Worm (Caenorhabditis elegans) whole organism, L2 larva: ENCODE data around the gene rps-4.
A peak's percentile ranks its signal among the peaks of the same experiment; 100 is the strongest.

Source experiments
- C34F6.9 ChIP-seq: fragments of 150-350 bp; optimal IDR thresholded peaks from 2 replicates; lab custom pipeline; 2014; ENCODE audit warnings: missing biosample characterization, missing genetic modification characterization
- F13H6.1 ChIP-seq: sonication (generic microtip); optimal IDR thresholded peaks from 2 replicates; lab custom pipeline; 2016; ENCODE audit warnings: missing genetic modification characterization, missing compliant biosample characterization
- R02D3.7 ChIP-seq: fragments of 150-350 bp; optimal IDR thresholded peaks from 2 replicates; lab custom pipeline; 2014; ENCODE audit warnings: missing biosample characterization, missing genetic modification characterization
- Y55F3AM.14 ChIP-seq: fragments of 200-800 bp; sonication (Bioruptor generic); optimal IDR thresholded peaks from 2 replicates; lab custom pipeline; 2018; ENCODE audit warnings: mild to moderate bottlenecking, missing genetic modification characterization, missing compliant biosample characterization
- ZK546.5 ChIP-seq: sonication (generic microtip); optimal IDR thresholded peaks from 2 replicates; lab custom pipeline; 2017; ENCODE audit warnings: missing biosample characterization, missing genetic modification characterization
- alr-1 ChIP-seq: fragments of 150-350 bp; optimal IDR thresholded peaks from 2 replicates; lab custom pipeline; 2014; ENCODE audit warnings: missing biosample characterization, missing genetic modification characterization
- aly-2 ChIP-seq: fragments of 150-350 bp; optimal IDR thresholded peaks from 2 replicates; lab custom pipeline; 2014; ENCODE audit warnings: missing biosample characterization, missing genetic modification characterization
- ama-1 ChIP-seq: fragments of 150-350 bp; optimal IDR thresholded peaks from 2 replicates; lab custom pipeline; 2018; ENCODE audit warnings: inconsistent platforms
- blmp-1 ChIP-seq: sonication (generic microtip); optimal IDR thresholded peaks from 2 replicates; lab custom pipeline; 2017; ENCODE audit warnings: missing genetic modification characterization, mild to moderate bottlenecking, missing compliant biosample characterization, antibody characterized with exemption, moderate library complexity; ENCODE audit not compliant: insufficient read depth
- ceh-16 ChIP-seq: fragments of 150-350 bp; optimal IDR thresholded peaks from 2 replicates; lab custom pipeline; 2014; ENCODE audit warnings: missing biosample characterization, missing genetic modification characterization
- ceh-82 ChIP-seq: fragments of 150-350 bp; optimal IDR thresholded peaks from 2 replicates; lab custom pipeline; 2014; ENCODE audit warnings: missing biosample characterization, missing genetic modification characterization
- crh-2 ChIP-seq: sonication (generic microtip); optimal IDR thresholded peaks from 2 replicates; lab custom pipeline; 2017; ENCODE audit warnings: missing biosample characterization, missing genetic modification characterization
- dmd-4 ChIP-seq: sonication (generic microtip); optimal IDR thresholded peaks from 2 replicates; lab custom pipeline; 2017; ENCODE audit warnings: missing biosample characterization, missing genetic modification characterization
- egl-27 ChIP-seq: sonication (generic microtip); optimal IDR thresholded peaks from 3 replicates; lab custom pipeline; 2017; ENCODE audit warnings: missing biosample characterization, missing genetic modification reagents, missing genetic modification characterization
- elt-1 ChIP-seq: fragments of 150-350 bp; optimal IDR thresholded peaks from 2 replicates; lab custom pipeline; 2014; ENCODE audit warnings: missing biosample characterization, missing genetic modification characterization
- elt-3 ChIP-seq: sonication (generic microtip); optimal IDR thresholded peaks from 2 replicates; lab custom pipeline; 2017; ENCODE audit warnings: missing biosample characterization, missing genetic modification characterization
- fos-1 ChIP-seq: fragments of 150-350 bp; optimal IDR thresholded peaks from 2 replicates; lab custom pipeline; 2014; ENCODE audit warnings: missing biosample characterization, missing genetic modification characterization
- gmeb-1 ChIP-seq: fragments of 150-350 bp; optimal IDR thresholded peaks from 2 replicates; lab custom pipeline; 2014; ENCODE audit warnings: missing biosample characterization, missing genetic modification characterization
- lin-11 ChIP-seq: fragments of 150-350 bp; sonication (generic microtip); optimal IDR thresholded peaks from 2 replicates; lab custom pipeline; 2014; ENCODE audit warnings: missing biosample characterization, missing genetic modification characterization, inconsistent platforms, mixed read lengths
- lin-13 ChIP-seq: fragments of 150-350 bp; optimal IDR thresholded peaks from 2 replicates; lab custom pipeline; 2014; ENCODE audit warnings: missing biosample characterization, missing genetic modification reagents, missing genetic modification characterization
- lin-39 ChIP-seq: fragments of 150-350 bp; optimal IDR thresholded peaks from 2 replicates; lab custom pipeline; 2014; ENCODE audit warnings: missing biosample characterization, missing genetic modification reagents, missing genetic modification characterization
- lsy-2 ChIP-seq, 2 experiments: fragments of 150-350 bp in 1 of 2; sonication (generic microtip) in 1 of 2; optimal IDR thresholded peaks; 2 replicates each; lab custom pipeline; 2014 to 2017; ENCODE audit warnings: missing biosample characterization in 2 of 2, missing genetic modification characterization in 2 of 2
- mab-5 ChIP-seq: fragments of 150-350 bp; optimal IDR thresholded peaks from 2 replicates; lab custom pipeline; 2014; ENCODE audit warnings: missing biosample characterization, missing genetic modification characterization
- mbf-1 ChIP-seq: sonication (generic microtip); optimal IDR thresholded peaks from 2 replicates; lab custom pipeline; 2017; ENCODE audit warnings: missing biosample characterization, missing genetic modification characterization
- mdl-1 ChIP-seq, 2 experiments: fragments of 150-350 bp in 1 of 2; sonication (generic microtip) in 1 of 2; optimal IDR thresholded peaks; 2 replicates each; lab custom pipeline; 2017; ENCODE audit warnings: missing biosample characterization in 2 of 2, missing genetic modification characterization in 2 of 2
- nhr-10 ChIP-seq: sonication (generic microtip); optimal IDR thresholded peaks from 2 replicates; lab custom pipeline; 2017; ENCODE audit warnings: missing biosample characterization, missing genetic modification characterization
- nhr-11 ChIP-seq: fragments of 150-350 bp; optimal IDR thresholded peaks from 2 replicates; lab custom pipeline; 2014; ENCODE audit warnings: missing biosample characterization, missing genetic modification characterization
- nhr-12 ChIP-seq: fragments of 150-350 bp; optimal IDR thresholded peaks from 2 replicates; lab custom pipeline; 2014; ENCODE audit warnings: missing biosample characterization, missing genetic modification characterization
- nhr-129 ChIP-seq: fragments of 150-350 bp; optimal IDR thresholded peaks from 2 replicates; lab custom pipeline; 2014; ENCODE audit warnings: missing biosample characterization, missing genetic modification characterization
- nhr-21 ChIP-seq: fragments of 150-350 bp; optimal IDR thresholded peaks from 2 replicates; lab custom pipeline; 2014; ENCODE audit warnings: missing biosample characterization, missing genetic modification characterization
- nhr-23 ChIP-seq: fragments of 150-350 bp; optimal IDR thresholded peaks from 2 replicates; lab custom pipeline; 2014; ENCODE audit warnings: missing biosample characterization, missing genetic modification reagents, missing genetic modification characterization
- nhr-237 ChIP-seq: fragments of 150-350 bp; optimal IDR thresholded peaks from 2 replicates; lab custom pipeline; 2014; ENCODE audit warnings: missing biosample characterization, missing genetic modification characterization
- nhr-25 ChIP-seq: fragments of 150-350 bp; sonication (generic microtip); optimal IDR thresholded peaks from 3 replicates; lab custom pipeline; 2014; ENCODE audit warnings: missing biosample characterization, missing genetic modification characterization
- nhr-6 ChIP-seq: fragments of 150-350 bp; optimal IDR thresholded peaks from 2 replicates; lab custom pipeline; 2014; ENCODE audit warnings: missing biosample characterization, missing genetic modification characterization
- nhr-77 ChIP-seq: fragments of 150-350 bp; optimal IDR thresholded peaks from 2 replicates; lab custom pipeline; 2014; ENCODE audit warnings: missing biosample characterization, missing genetic modification characterization
- peb-1 ChIP-seq: fragments of 150-350 bp; optimal IDR thresholded peaks from 2 replicates; lab custom pipeline; 2014; ENCODE audit warnings: missing biosample characterization, missing genetic modification characterization
- sem-4 ChIP-seq: fragments of 150-350 bp; optimal IDR thresholded peaks from 2 replicates; lab custom pipeline; 2014; ENCODE audit warnings: missing biosample characterization, missing genetic modification reagents, missing genetic modification characterization
- skn-1 ChIP-seq: sonication (generic microtip); optimal IDR thresholded peaks from 2 replicates; lab custom pipeline; 2017; ENCODE audit warnings: missing biosample characterization, missing genetic modification characterization
- sma-3 ChIP-seq: sonication (generic microtip); optimal IDR thresholded peaks from 2 replicates; lab custom pipeline; 2016; ENCODE audit warnings: missing genetic modification reagents, missing genetic modification characterization, missing compliant biosample characterization
- sma-9 ChIP-seq, 2 experiments: fragments of 150-350 bp in 1 of 2; sonication (generic microtip) in 1 of 2; optimal IDR thresholded peaks; 2 replicates each; lab custom pipeline; 2014 to 2016; ENCODE audit warnings: missing genetic modification characterization in 2 of 2, mild to moderate bottlenecking in 1 of 2, missing biosample characterization in 1 of 2, missing compliant biosample characterization in 1 of 2, missing genetic modification reagents in 1 of 2, moderate library complexity in 1 of 2
- snpc-4 ChIP-seq: fragments of 150-350 bp; optimal IDR thresholded peaks from 2 replicates; lab custom pipeline; 2014; ENCODE audit warnings: missing biosample characterization, missing genetic modification characterization
- unc-39 ChIP-seq: fragments of 150-350 bp; optimal IDR thresholded peaks from 2 replicates; lab custom pipeline; 2014; ENCODE audit warnings: missing biosample characterization, missing genetic modification characterization
- unc-55 ChIP-seq: fragments of 150-350 bp; sonication (generic microtip); optimal IDR thresholded peaks from 3 replicates; lab custom pipeline; 2014; ENCODE audit warnings: missing biosample characterization, missing genetic modification reagents, missing genetic modification characterization
- unc-62 ChIP-seq: fragments of 150-350 bp; optimal IDR thresholded peaks from 2 replicates; lab custom pipeline; 2014; ENCODE audit warnings: missing biosample characterization, missing genetic modification reagents, missing genetic modification characterization
- zag-1 ChIP-seq: fragments of 150-350 bp; optimal IDR thresholded peaks from 2 replicates; lab custom pipeline; 2014; ENCODE audit warnings: missing biosample characterization, missing genetic modification characterization
- ztf-1 ChIP-seq: fragments of 200-800 bp; sonication (Bioruptor generic); conservative IDR thresholded peaks from 2 replicates; pipeline ENCODE4 v1.3.6; 2022; ENCODE audit warnings: missing genetic modification characterization, missing compliant biosample characterization
- ztf-11 ChIP-seq: sonication (generic microtip); optimal IDR thresholded peaks from 2 replicates; lab custom pipeline; 2017; ENCODE audit warnings: missing biosample characterization, missing genetic modification characterization
- ztf-4 ChIP-seq: fragments of 150-350 bp; optimal IDR thresholded peaks from 2 replicates; lab custom pipeline; 2014; ENCODE audit warnings: missing biosample characterization, missing genetic modification characterization

Gene rps-4

DNA sequence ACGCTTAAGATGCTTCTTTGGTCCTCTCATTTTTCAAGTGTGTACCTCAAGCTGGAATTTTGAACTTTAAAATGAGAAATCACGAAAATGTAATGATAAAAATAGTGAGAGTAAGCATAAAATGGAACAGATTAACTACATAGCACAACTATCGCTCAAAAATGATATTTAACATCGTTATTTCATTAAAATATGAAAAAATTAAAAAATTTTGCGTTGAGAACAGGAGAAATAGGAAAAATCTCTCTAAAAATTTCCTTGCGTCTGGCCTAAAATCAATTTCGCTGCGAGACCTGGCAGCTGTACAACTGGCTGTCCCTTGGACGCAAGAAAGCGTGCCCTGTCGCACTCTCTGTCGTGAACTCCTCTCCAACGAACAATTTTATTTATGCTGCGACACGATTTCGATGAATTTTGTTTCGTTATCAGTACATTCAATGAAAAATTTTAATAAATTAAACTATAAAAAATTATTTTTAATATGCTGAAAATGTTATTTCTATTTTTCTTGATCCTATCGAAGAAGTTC is at the start of gene rps-4:
TSS of gene rps-4 (minus strand) at position 51 of the 529 bp plus-strand sequence.
- TF ChIP-seq nhr-10 (peak; percentile 23), nhr-21 (tag; lab: Kevin White, UChicago) (peak; percentile 82), lin-39 (tag; lab: Kevin White, UChicago) (no peak), dmd-4 (tag; lab: Kevin White, UChicago) (no peak), aly-2 (tag; lab: Kevin White, UChicago) (no peak), sem-4 (tag; lab: Kevin White, UChicago) (peak; percentile 79), ZK546.5 (tag; lab: Kevin White, UChicago) (peak; percentile 35), sma-3 (GFP tag; lab: Kevin White, UChicago) (peak; percentile 88), F13H6.1 (tag; lab: Kevin White, UChicago) (peak; percentile 79), nhr-23 (no peak), nhr-25 (tag; lab: Kevin White, UChicago) (peak; percentile 93), nhr-237 (tag; lab: Kevin White, UChicago) (no peak), sma-9 (GFP tag; optimal IDR thresholded peaks at IDR 0.05; lab: Kevin White, UChicago) (peak; percentile 75), sma-9 (tag; optimal IDR thresholded peaks at IDR 0.05; lab: Kevin White, UChicago) (no peak), unc-39 (tag; lab: Kevin White, UChicago) (no peak), nhr-11 (tag; lab: Kevin White, UChicago) (no peak), ceh-82 (tag; lab: Kevin White, UChicago) (no peak), alr-1 (tag; lab: Kevin White, UChicago) (no peak), nhr-6 (tag; lab: Kevin White, UChicago) (peak; percentile 66), ztf-4 (tag; lab: Kevin White, UChicago) (peak; percentile 41), ztf-1 (GFP tag; lab: Robert Waterston, UW) (no peak), lin-11 (tag; lab: Kevin White, UChicago) (peak; percentile 87), elt-1 (tag; lab: Kevin White, UChicago) (no peak), crh-2 (tag; lab: Kevin White, UChicago) (peak; percentile 92), peb-1 (no peak), Y55F3AM.14 (GFP tag; lab: Kevin White, UChicago) (no peak), ztf-11 (tag; lab: Kevin White, UChicago) (no peak), mbf-1 (tag; lab: Kevin White, UChicago) (no peak), lsy-2 (tag; optimal IDR thresholded peaks at IDR 0.05; lab: Kevin White, UChicago) (peak; percentile 78 to 95), elt-3 (tag; lab: Kevin White, UChicago) (no peak), blmp-1 (tag; lab: Kevin White, UChicago) (peak; percentile 43), ama-1 (lab: Kevin White, UChicago) (peak; percentile 71), R02D3.7 (tag; lab: Kevin White, UChicago) (peak; percentile 36), lin-13 (peak; percentile 90), unc-62 (GFP tag; lab: Kevin White, UChicago) (no peak), fos-1 (tag; lab: Kevin White, UChicago) (peak; percentile 85), snpc-4 (tag; lab: Kevin White, UChicago) (peak; percentile 78), mab-5 (tag; lab: Kevin White, UChicago) (peak; percentile 79), zag-1 (tag; lab: Kevin White, UChicago) (peak; percentile 59), gmeb-1 (peak; percentile 90), unc-55 (GFP tag; lab: Kevin White, UChicago) (peak; percentile 92), egl-27 (tag; lab: Kevin White, UChicago) (peak; percentile 63), nhr-129 (tag; lab: Kevin White, UChicago) (peak; percentile 84), C34F6.9 (tag; lab: Kevin White, UChicago) (peak; percentile 95), nhr-77 (tag; lab: Kevin White, UChicago) (no peak), nhr-12 (tag; lab: Kevin White, UChicago) (no peak), mdl-1 (tag; optimal IDR thresholded peaks at IDR 0.05; lab: Kevin White, UChicago) (peak in 1 of 2 experiments; percentile 49), ceh-16 (peak; percentile 16), skn-1 (tag; lab: Kevin White, UChicago) (peak; percentile 17)
